Worm (Caenorhabditis elegans): Measurements from ENCODE around the gene Y17G9B.4.

- TF ChIP-seq dao-5 (tag; optimal IDR thresholded peaks at IDR 0.05) (no peak), him-1 (tag; optimal IDR thresholded peaks at IDR 0.05) (no peak)
Observed at ce11 chrIV:4705922-4706321, 46.0 kb upstream of the Y17G9B.4 start.

Data from whole organism, L4/young adult.